Fruit fly (Drosophila melanogaster): ENCODE measurements around the gene CG31709.

CG31709 gene

dm6 chr2L:9564527-9564926 is 14.9 kb downstream of the CG31709 start (continued):
- TF ChIP-seq CG12744 (GFP tag; optimal IDR thresholded peaks at IDR 0.05) = no peak
- TF ChIP-seq eyg (GFP tag; optimal IDR thresholded peaks at IDR 0.05) = no peak
- no peak for TF ChIP-seq CG3163 (GFP tag; optimal IDR thresholded peaks at IDR 0.05)
- no peak for TF ChIP-seq grn (GFP tag; optimal IDR thresholded peaks at IDR 0.05)
- TF ChIP-seq row (GFP tag; IDR thresholded peaks at IDR 0.05) = peak; percentile 55
- peak; percentile 57 for TF ChIP-seq Ptx1 (GFP tag; IDR thresholded peaks at IDR 0.05)
- no peak for TF ChIP-seq D (optimal IDR thresholded peaks at IDR 0.05)
- TF ChIP-seq D (GFP tag; optimal IDR thresholded peaks at IDR 0.05) = peak; percentile 6
- no peak for TF ChIP-seq Atf-2 (GFP tag; optimal IDR thresholded peaks at IDR 0.05)
- TF ChIP-seq CG7556 (GFP tag; optimal IDR thresholded peaks at IDR 0.05) = peak; percentile 58
- no peak for TF ChIP-seq lov (optimal IDR thresholded peaks at IDR 0.05)
- no peak for TF ChIP-seq lov (GFP tag; IDR thresholded peaks at IDR 0.05)
- no peak for TF ChIP-seq CG12942 (GFP tag; optimal IDR thresholded peaks at IDR 0.05)
- no peak for TF ChIP-seq CTCF (GFP tag; optimal IDR thresholded peaks at IDR 0.05)
- peak; percentile 9 for TF ChIP-seq nau (GFP tag; optimal IDR thresholded peaks at IDR 0.05)
- TF ChIP-seq lmd (GFP tag; IDR thresholded peaks at IDR 0.05) = peak; percentile 59
- TF ChIP-seq CG13296 (GFP tag; optimal IDR thresholded peaks at IDR 0.05) = peak; percentile 49
- no peak for TF ChIP-seq Dip3 (GFP tag; optimal IDR thresholded peaks at IDR 0.05)
- peak; percentile 31 for TF ChIP-seq CG10147 (GFP tag; optimal IDR thresholded peaks at IDR 0.05)
- TF ChIP-seq CoRest (tag; optimal IDR thresholded peaks at IDR 0.05) = peak; percentile 63
- peak; percentile 73 for TF ChIP-seq CG11504 (tag; optimal IDR thresholded peaks at IDR 0.05)
- no peak for TF ChIP-seq nom (GFP tag; optimal IDR thresholded peaks at IDR 0.05)
- TF ChIP-seq maf-S (GFP tag; optimal IDR thresholded peaks at IDR 0.05) = no peak
- peak; percentile 31 for TF ChIP-seq CG12659 (GFP tag; optimal IDR thresholded peaks at IDR 0.05)
- TF ChIP-seq tgo (GFP tag; IDR thresholded peaks at IDR 0.05) = peak; percentile 48; the same call in 2 of the 3 replicates
- TF ChIP-seq CHES-1-like (GFP tag; optimal IDR thresholded peaks at IDR 0.05) = no peak
- peak; percentile 18 for TF ChIP-seq Deaf1 (tag; optimal IDR thresholded peaks at IDR 0.05)
- TF ChIP-seq ind (GFP tag; optimal IDR thresholded peaks at IDR 0.05) = peak; percentile 36
- TF ChIP-seq CG30403 (GFP tag; optimal IDR thresholded peaks at IDR 0.05) = peak; percentile 50
- peak; percentile 64 for TF ChIP-seq CG17361 (GFP tag; IDR thresholded peaks at IDR 0.05)
- TF ChIP-seq Hmr (GFP tag; optimal IDR thresholded peaks at IDR 0.05) = peak; percentile 63
- TF ChIP-seq Gug (GFP tag; IDR thresholded peaks at IDR 0.05) = 0 out of 4 replicates have a peak, but pooled peaks have one; percentile 15
- TF ChIP-seq CG18262 (tag; optimal IDR thresholded peaks at IDR 0.05) = peak; percentile 42
- TF ChIP-seq NfI (GFP tag; optimal IDR thresholded peaks at IDR 0.05) = peak; percentile 12
- TF ChIP-seq so (GFP tag; IDR thresholded peaks at IDR 0.05) = 0 out of 3 replicates have a peak, but pooled peaks have one; percentile 29
- TF ChIP-seq HLH3B (GFP tag; IDR thresholded peaks at IDR 0.05) = peak; percentile 44; the same call in 1 of the 2 replicates
- peak; percentile 53 for TF ChIP-seq CG17359 (tag; optimal IDR thresholded peaks at IDR 0.05)
- peak; percentile 36; the same call in 1 of the 2 replicates for TF ChIP-seq vvl (GFP tag; IDR thresholded peaks at IDR 0.05)
- TF ChIP-seq Chrac-16 (GFP tag; optimal IDR thresholded peaks at IDR 0.05) = no peak
- no peak for TF ChIP-seq sd (tag; optimal IDR thresholded peaks at IDR 0.05)
- TF ChIP-seq repo (GFP tag; optimal IDR thresholded peaks at IDR 0.05) = no peak
- no peak for TF ChIP-seq danr (GFP tag; IDR thresholded peaks at IDR 0.05)
- TF ChIP-seq Fer3 (tag; optimal IDR thresholded peaks at IDR 0.05) = peak; percentile 49
- TF ChIP-seq inv (GFP tag; IDR thresholded peaks at IDR 0.05; ENCODE audit: partially characterized antibody) = no peak
- TF ChIP-seq sqz (GFP tag; optimal IDR thresholded peaks at IDR 0.05) = no peak
- peak; percentile 51 for TF ChIP-seq Ssrp (tag; optimal IDR thresholded peaks at IDR 0.05)
- TF ChIP-seq CG31441 (GFP tag; IDR thresholded peaks at IDR 0.05) = peak; percentile 60
- peak; percentile 52 for TF ChIP-seq CG2120 (GFP tag; optimal IDR thresholded peaks at IDR 0.05)
- peak; percentile 12 for TF ChIP-seq CG10267 (tag; optimal IDR thresholded peaks at IDR 0.05)
- peak; percentile 20 for TF ChIP-seq ewg (GFP tag; optimal IDR thresholded peaks at IDR 0.05)
- TF ChIP-seq CG17829 (tag; optimal IDR thresholded peaks at IDR 0.05) = peak; percentile 29

Measured in whole organism, embryonic.